Worm (Caenorhabditis elegans) whole organism, L2 larva: ENCODE data around the gene K08E7.5.
A peak's percentile ranks its signal among the peaks of the same experiment; 100 is the strongest.

Experiments
- ZK546.5 ChIP-seq: sonication (generic microtip); optimal IDR thresholded peaks from 2 replicates; lab custom pipeline; 2017; ENCODE audit warnings: missing biosample characterization, missing genetic modification characterization
- ama-1 ChIP-seq: fragments of 150-350 bp; optimal IDR thresholded peaks from 2 replicates; lab custom pipeline; 2018; ENCODE audit warnings: inconsistent platforms
- ceh-82 ChIP-seq: fragments of 150-350 bp; optimal IDR thresholded peaks from 2 replicates; lab custom pipeline; 2014; ENCODE audit warnings: missing biosample characterization, missing genetic modification characterization
- crh-2 ChIP-seq: sonication (generic microtip); optimal IDR thresholded peaks from 2 replicates; lab custom pipeline; 2017; ENCODE audit warnings: missing biosample characterization, missing genetic modification characterization
- egl-27 ChIP-seq: sonication (generic microtip); optimal IDR thresholded peaks from 3 replicates; lab custom pipeline; 2017; ENCODE audit warnings: missing biosample characterization, missing genetic modification reagents, missing genetic modification characterization
- elt-3 ChIP-seq: sonication (generic microtip); optimal IDR thresholded peaks from 2 replicates; lab custom pipeline; 2017; ENCODE audit warnings: missing biosample characterization, missing genetic modification characterization
- mdl-1 ChIP-seq, 2 experiments: fragments of 150-350 bp in 1 of 2; sonication (generic microtip) in 1 of 2; optimal IDR thresholded peaks; 2 replicates each; lab custom pipeline; 2017; ENCODE audit warnings: missing biosample characterization in 2 of 2, missing genetic modification characterization in 2 of 2
- nhr-12 ChIP-seq: fragments of 150-350 bp; optimal IDR thresholded peaks from 2 replicates; lab custom pipeline; 2014; ENCODE audit warnings: missing biosample characterization, missing genetic modification characterization
- nhr-237 ChIP-seq: fragments of 150-350 bp; optimal IDR thresholded peaks from 2 replicates; lab custom pipeline; 2014; ENCODE audit warnings: missing biosample characterization, missing genetic modification characterization
- sma-3 ChIP-seq: sonication (generic microtip); optimal IDR thresholded peaks from 2 replicates; lab custom pipeline; 2016; ENCODE audit warnings: missing genetic modification reagents, missing genetic modification characterization, missing compliant biosample characterization
- zag-1 ChIP-seq: fragments of 150-350 bp; optimal IDR thresholded peaks from 2 replicates; lab custom pipeline; 2014; ENCODE audit warnings: missing biosample characterization, missing genetic modification characterization
- ztf-11 ChIP-seq: sonication (generic microtip); optimal IDR thresholded peaks from 2 replicates; lab custom pipeline; 2017; ENCODE audit warnings: missing biosample characterization, missing genetic modification characterization
- ztf-4 ChIP-seq: fragments of 150-350 bp; optimal IDR thresholded peaks from 2 replicates; lab custom pipeline; 2014; ENCODE audit warnings: missing biosample characterization, missing genetic modification characterization

DNA sequence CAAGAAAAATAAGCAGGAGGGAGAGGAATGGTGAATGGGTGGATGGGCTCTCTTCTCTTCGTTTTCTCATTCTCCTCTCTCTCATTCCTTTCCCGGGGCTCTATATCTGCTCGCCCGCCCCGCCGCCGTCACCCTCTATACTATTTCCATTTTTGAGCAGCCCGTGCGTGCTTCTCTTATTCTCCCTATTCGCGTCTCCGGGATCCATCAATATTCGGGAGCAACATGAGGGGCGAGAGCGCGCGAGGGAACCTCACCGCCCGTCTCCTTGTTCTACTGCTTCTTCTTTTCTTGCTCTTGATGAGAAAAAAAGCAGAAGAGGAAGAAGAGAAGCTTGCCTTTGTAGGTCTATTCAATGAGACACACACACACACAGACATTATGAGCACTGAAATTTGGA lies 11.0 kb downstream of the K08E7.5 start:
- peak; percentile 25 for TF ChIP-seq crh-2 (tag; lab: Kevin White, UChicago)
- peak; percentile 43 for TF ChIP-seq zag-1 (tag; lab: Kevin White, UChicago)
- TF ChIP-seq egl-27 (tag; lab: Kevin White, UChicago) = no peak
- no peak for TF ChIP-seq nhr-12 (tag; lab: Kevin White, UChicago)
- no peak for TF ChIP-seq nhr-237 (tag; lab: Kevin White, UChicago)
- TF ChIP-seq ceh-82 = no peak
- TF ChIP-seq elt-3 (tag; lab: Kevin White, UChicago) = no peak
- TF ChIP-seq ama-1 (lab: Kevin White, UChicago) = no peak
- peak in 1 of 2 experiments; percentile 45 for TF ChIP-seq mdl-1 (tag; optimal IDR thresholded peaks at IDR 0.05; lab: Kevin White, UChicago)
- TF ChIP-seq sma-3 (GFP tag; lab: Kevin White, UChicago) = no peak
- no peak for TF ChIP-seq ztf-4 (tag; lab: Kevin White, UChicago)
- TF ChIP-seq ZK546.5 (tag; lab: Kevin White, UChicago) = no peak
- no peak for TF ChIP-seq ztf-11
